Worm (Caenorhabditis elegans): ENCODE results near the gene T10B5.8.
"Not testable (repeated sequence)": the region's sequence is repeated elsewhere in the genome, so short reads cannot be mapped to it uniquely, and the experiment has no call there.

The T10B5.8 gene

ce11 chrV:1811035-1811434 lies 30.8 kb upstream of the T10B5.8 start, which contains the start of gene Y46H3A.4:
Gene Y46H3A.4 (minus strand): TSS chrV:1811135.
- TF ChIP-seq duxl-1 (tag; optimal IDR thresholded peaks at IDR 0.05; ENCODE audit: poor library complexity) (no peak), lsy-2 (tag; optimal IDR thresholded peaks at IDR 0.05) (no peak), daf-12 (tag; optimal IDR thresholded peaks at IDR 0.05) (no peak), spr-1 (tag; optimal IDR thresholded peaks at IDR 0.05) (no peak), mdt-29 (GFP tag; IDR thresholded peaks at IDR 0.05) (no peak)

- not testable (repeated sequence) for TF ChIP-seq pha-4 (GFP tag; IDR thresholded peaks at IDR 0.05); pha-4 (tag; optimal IDR thresholded peaks at IDR 0.05); nhr-111 (GFP tag; optimal IDR thresholded peaks at IDR 0.05); vab-7 (GFP tag; IDR thresholded peaks at IDR 0.05)
Measured at ce11 chrV:1814784-1815183, 27.1 kb upstream of the T10B5.8 start, which contains the start of gene Y46H3A.5. Gene Y46H3A.5 (minus strand): TSS chrV:1814884.

ce11 chrV:1820016-1820415 lies 21.8 kb upstream of the T10B5.8 start:
- TF ChIP-seq unc-130 (GFP tag; optimal IDR thresholded peaks at IDR 0.05) (no peak), tra-1 (GFP tag; IDR thresholded peaks at IDR 0.05) (no peak), nhr-6 (tag; optimal IDR thresholded peaks at IDR 0.05) (no peak), unc-62 (GFP tag; optimal IDR thresholded peaks at IDR 0.05 in 1 of 2) (peak in 1 of 2 experiments; percentile 71), unc-62 (tag; optimal IDR thresholded peaks at IDR 0.05) (no peak), pqm-1 (tag; optimal IDR thresholded peaks at IDR 0.05) (no peak), set-16 (GFP tag; IDR thresholded peaks at IDR 0.05) (0 out of 2 replicates have a peak, but pooled peaks have one; percentile 13), sdz-12 (GFP tag; optimal IDR thresholded peaks at IDR 0.05) (no peak), ceh-62 (tag; optimal IDR thresholded peaks at IDR 0.05) (no peak)

- no peak for TF ChIP-seq aly-2 (tag; optimal IDR thresholded peaks at IDR 0.05)
- TF ChIP-seq lin-38 (GFP tag; IDR thresholded peaks at IDR 0.05), result peak; percentile 49; the same call in 1 of the 2 replicates
- no peak for TF ChIP-seq lin-13 (GFP tag; optimal IDR thresholded peaks at IDR 0.05)
- no peak for TF ChIP-seq cey-2 (tag; optimal IDR thresholded peaks at IDR 0.05; ENCODE audit: borderline replicate concordance, insufficient read depth)
- no peak for TF ChIP-seq mxl-3 (GFP tag; optimal IDR thresholded peaks at IDR 0.05)
Measured at ce11 chrV:1820749-1821148, 21.1 kb upstream of the T10B5.8 start.

ce11 chrV:1821287-1821686 lies 20.6 kb upstream of the T10B5.8 start, which contains the start of the genes gly-7 and mrpl-39:
Gene gly-7 (minus strand): TSS chrV:1821323.
Gene mrpl-39 (plus strand): TSS chrV:1821579.
- TF ChIP-seq R02D3.7 (tag; optimal IDR thresholded peaks at IDR 0.05) (no peak), mes-2 (tag; optimal IDR thresholded peaks at IDR 0.05; ENCODE audit: poor library complexity, severe bottlenecking) (peak; percentile 76), hif-1 (tag; optimal IDR thresholded peaks at IDR 0.05) (peak in 1 of 2 experiments; percentile 9), hlh-11 (tag; optimal IDR thresholded peaks at IDR 0.05) (no peak), lin-1 (GFP tag; IDR thresholded peaks at IDR 0.05) (peak; percentile 97), fkh-10 (GFP tag; optimal IDR thresholded peaks at IDR 0.05) (no peak), dpl-1 (GFP tag; optimal IDR thresholded peaks at IDR 0.05) (peak; percentile 45), egl-27 (tag; optimal IDR thresholded peaks at IDR 0.05) (no peak), Y75B8A.6 (GFP tag; IDR thresholded peaks at IDR 0.05) (no peak), daf-16 (GFP tag; optimal IDR thresholded peaks at IDR 0.05) (no peak), daf-16 (tag; optimal IDR thresholded peaks at IDR 0.05) (peak; percentile 26), zag-1 (tag; optimal IDR thresholded peaks at IDR 0.05) (no peak), mep-1 (tag; optimal IDR thresholded peaks at IDR 0.05) (peak; percentile 11), lsy-2 (tag; optimal IDR thresholded peaks at IDR 0.05) (peak in 1 of 2 experiments; percentile 50), snpc-4 (tag; optimal IDR thresholded peaks at IDR 0.05) (no peak), lin-38 (GFP tag; IDR thresholded peaks at IDR 0.05) (peak; percentile 38; the same call in 1 of the 2 replicates), ama-1 (optimal IDR thresholded peaks at IDR 0.05) (no peak)
